Fruit fly (Drosophila melanogaster): ENCODE data around the gene Wdr81.

The Wdr81 gene

DNA sequence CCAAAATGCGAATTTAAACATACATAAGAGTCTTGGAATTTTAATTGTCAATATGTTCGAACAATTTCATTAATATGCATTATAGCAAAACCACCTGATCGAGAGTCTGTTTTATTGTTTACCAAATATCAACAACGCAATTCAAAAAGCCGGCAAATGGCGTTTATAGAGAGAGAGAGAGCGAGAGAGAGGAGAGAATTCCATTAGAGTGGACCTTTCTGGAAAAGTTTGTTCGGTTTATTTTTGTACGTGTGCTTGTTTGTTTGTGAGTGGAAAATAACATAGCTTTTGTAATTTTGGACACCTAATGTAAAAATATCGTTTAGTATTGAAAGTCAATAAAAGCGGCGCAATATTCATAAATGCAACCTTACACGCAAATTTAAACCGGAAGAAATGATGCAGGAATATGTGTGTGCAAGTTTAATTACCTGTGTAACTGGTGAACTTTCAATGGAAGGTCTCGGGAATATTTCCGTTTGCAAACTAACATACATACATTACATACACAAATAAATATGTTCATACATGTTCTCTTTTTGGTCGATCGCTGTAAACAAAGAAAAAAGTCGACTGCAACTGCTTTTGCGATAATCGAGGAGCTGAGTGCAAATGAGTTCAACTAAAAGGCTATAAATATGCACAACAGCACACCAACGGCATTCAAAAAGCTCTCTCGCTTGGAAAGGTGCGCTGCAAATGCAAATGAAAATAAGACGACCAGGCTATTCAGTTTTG, 24.0 kb upstream of the Wdr81 start, which contains the start of gene CG6785 (continued):
- TF ChIP-seq Hsf (GFP tag; optimal IDR thresholded peaks at IDR 0.05) (peak; percentile 68), Fer3 (tag; optimal IDR thresholded peaks at IDR 0.05) (peak; percentile 76), CG4404 (GFP tag; IDR thresholded peaks at IDR 0.05) (no peak), CG33557 (GFP tag; optimal IDR thresholded peaks at IDR 0.05) (peak; percentile 91), Antp (GFP tag; optimal IDR thresholded peaks at IDR 0.05) (peak; percentile 62), crp (GFP tag; optimal IDR thresholded peaks at IDR 0.05) (peak in 1 of 2 experiments; percentile 50), ken (GFP tag; IDR thresholded peaks at IDR 0.05) (no peak), CG13424 (tag; optimal IDR thresholded peaks at IDR 0.05) (peak; percentile 73), Scr (GFP tag; IDR thresholded peaks at IDR 0.05; ENCODE audit: partially characterized antibody) (no peak), CG13287 (GFP tag; IDR thresholded peaks at IDR 0.05; ENCODE audit: partially characterized antibody) (peak; percentile 15; the same call in 1 of the 2 replicates), Blimp-1 (GFP tag; optimal IDR thresholded peaks at IDR 0.05) (peak; percentile 72), tna (GFP tag; IDR thresholded peaks at IDR 0.05; ENCODE audit: partially characterized antibody) (no peak), oc (tag; optimal IDR thresholded peaks at IDR 0.05) (peak; percentile 77), CG9932 (GFP tag; IDR thresholded peaks at IDR 0.05) (peak; percentile 30; the same call in 1 of the 2 replicates), D (optimal IDR thresholded peaks at IDR 0.05) (no peak), D (GFP tag; optimal IDR thresholded peaks at IDR 0.05) (peak; percentile 83), CG12942 (GFP tag; optimal IDR thresholded peaks at IDR 0.05) (peak; percentile 84), Gsc (GFP tag; IDR thresholded peaks at IDR 0.05) (no peak), Atf-2 (GFP tag; optimal IDR thresholded peaks at IDR 0.05) (peak; percentile 86), CG1647 (GFP tag; optimal IDR thresholded peaks at IDR 0.05) (peak; percentile 75), tx (GFP tag; optimal IDR thresholded peaks at IDR 0.05) (peak; percentile 69), wor (GFP tag; IDR thresholded peaks at IDR 0.05) (no peak), CG18599 (GFP tag; optimal IDR thresholded peaks at IDR 0.05) (peak; percentile 90), chinmo (GFP tag; IDR thresholded peaks at IDR 0.05; ENCODE audit: partially characterized antibody) (peak; percentile 81; the same call in 2 of the 4 replicates), Dref (GFP tag; IDR thresholded peaks at IDR 0.05) (no peak), CG11723 (GFP tag; optimal IDR thresholded peaks at IDR 0.05) (peak; percentile 83), CG15479 (GFP tag; optimal IDR thresholded peaks at IDR 0.05) (no peak), ro (GFP tag; IDR thresholded peaks at IDR 0.05) (no peak), kay (GFP tag; optimal IDR thresholded peaks at IDR 0.05) (peak; percentile 77), exex (tag; optimal IDR thresholded peaks at IDR 0.05) (peak; percentile 70), klu (GFP tag; IDR thresholded peaks at IDR 0.05) (no peak), CG1529 (GFP tag; optimal IDR thresholded peaks at IDR 0.05) (peak; percentile 89), amos (GFP tag; IDR thresholded peaks at IDR 0.05; ENCODE audit: partially characterized antibody) (no peak; the same call in 1 of the 2 replicates), gro (GFP tag; optimal IDR thresholded peaks at IDR 0.05) (peak; percentile 85), CG11085 (GFP tag; IDR thresholded peaks at IDR 0.05) (no peak), gem (tag; optimal IDR thresholded peaks at IDR 0.05) (peak; percentile 81), ci (GFP tag; IDR thresholded peaks at IDR 0.05) (peak; percentile 93), Doc2 (GFP tag; IDR thresholded peaks at IDR 0.05) (no peak), CG10366 (GFP tag; IDR thresholded peaks at IDR 0.05) (0 out of 2 replicates have a peak, but pooled peaks have one; percentile 14), Fer1 (GFP tag; optimal IDR thresholded peaks at IDR 0.05) (peak; percentile 90), ara (GFP tag; IDR thresholded peaks at IDR 0.05) (no peak), pan (optimal IDR thresholded peaks at IDR 0.05) (no peak), pan (GFP tag; optimal IDR thresholded peaks at IDR 0.05 in 1 of 2, IDR thresholded peaks at IDR 0.05 in 1 of 2) (peak in 1 of 2 experiments; percentile 59), ap (GFP tag; IDR thresholded peaks at IDR 0.05) (no peak), CG14710 (tag; optimal IDR thresholded peaks at IDR 0.05) (peak; percentile 73), NFAT (GFP tag; IDR thresholded peaks at IDR 0.05) (peak; percentile 60), tgo (GFP tag; IDR thresholded peaks at IDR 0.05) (no peak), CG3065 (GFP tag; optimal IDR thresholded peaks at IDR 0.05) (peak; percentile 50), CG9437 (GFP tag; optimal IDR thresholded peaks at IDR 0.05) (peak; percentile 25)
